Fruit fly (Drosophila melanogaster) whole organism, embryonic: Measurements from ENCODE around the gene CG4267.

Experiments used
- Bgb ChIP-seq: fragments of 200-800 bp; sonication (Bioruptor generic); IDR thresholded peaks from 2 replicates; pipeline ENCODE4 v1.3.6; 2022; ENCODE audit warnings: missing biosample characterization, missing genetic modification characterization; ENCODE audit not compliant: partially characterized antibody
- CG11560 ChIP-seq: fragments of 200-800 bp; sonication (Bioruptor generic); IDR thresholded peaks from 3 replicates; pipeline ENCODE4 v1.3.6; 2022; ENCODE audit warnings: missing biosample characterization, missing genetic modification characterization
- CG12236 ChIP-seq: fragments of 200-800 bp; sonication (Bioruptor generic); optimal IDR thresholded peaks from 2 replicates; lab custom pipeline; 2016; ENCODE audit warnings: missing biosample characterization, missing genetic modification characterization
- CG12391 ChIP-seq: fragments of 200-800 bp; sonication (Bioruptor generic); optimal IDR thresholded peaks from 3 replicates; lab custom pipeline; 2018; ENCODE audit warnings: missing biosample characterization, mild to moderate bottlenecking, missing genetic modification characterization, moderate library complexity
- CG13287 ChIP-seq: fragments of 200-800 bp; sonication (Bioruptor generic); IDR thresholded peaks from 2 replicates; pipeline ENCODE4 v1.3.6; 2022; ENCODE audit warnings: missing biosample characterization, missing genetic modification characterization; ENCODE audit not compliant: partially characterized antibody
- CG13624 ChIP-seq: fragments of 200-800 bp; sonication (Bioruptor generic); optimal IDR thresholded peaks from 2 replicates; lab custom pipeline; 2016; ENCODE audit warnings: missing biosample characterization, missing genetic modification characterization
- CG14014 ChIP-seq: fragments of 200-800 bp; sonication (Bioruptor generic); IDR thresholded peaks from 2 replicates; pipeline ENCODE4 v1.3.6; 2022; ENCODE audit warnings: missing biosample characterization, missing genetic modification characterization
- CG14710 ChIP-seq: fragments of 200-800 bp; sonication (Bioruptor generic); optimal IDR thresholded peaks from 3 replicates; lab custom pipeline; 2019; ENCODE audit warnings: missing biosample characterization, mild to moderate bottlenecking, missing genetic modification characterization, moderate library complexity
- CG14860 ChIP-seq: fragments of 200-800 bp; sonication (Bioruptor generic); IDR thresholded peaks from 3 replicates; pipeline ENCODE4 v1.3.6; 2022; ENCODE audit warnings: missing biosample characterization, missing genetic modification characterization; ENCODE audit not compliant: partially characterized antibody
- CG15479 ChIP-seq: fragments of 200-800 bp; sonication (Bioruptor generic); optimal IDR thresholded peaks from 3 replicates; lab custom pipeline; 2019; ENCODE audit warnings: missing biosample characterization, mild to moderate bottlenecking, missing genetic modification characterization, moderate library complexity
- CG16813 ChIP-seq: fragments of 200-800 bp; sonication (Bioruptor generic); IDR thresholded peaks from 3 replicates; pipeline ENCODE4 v1.3.6; 2022; ENCODE audit warnings: missing biosample characterization, missing genetic modification characterization; ENCODE audit not compliant: partially characterized antibody
- CG16815 ChIP-seq: fragments of 200-800 bp; sonication (Bioruptor generic); optimal IDR thresholded peaks from 3 replicates; lab custom pipeline; 2017; ENCODE audit warnings: missing biosample characterization, mild to moderate bottlenecking, missing genetic modification characterization
- CG17186 ChIP-seq: fragments of 200-800 bp; sonication (Bioruptor generic); optimal IDR thresholded peaks from 3 replicates; lab custom pipeline; 2017; ENCODE audit warnings: missing biosample characterization, missing genetic modification reagents, missing genetic modification characterization
- CG17829 ChIP-seq: fragments of 200-800 bp; optimal IDR thresholded peaks from 2 replicates; lab custom pipeline; 2019; ENCODE audit warnings: missing biosample characterization, mild to moderate bottlenecking, missing genetic modification characterization, moderate library complexity
- CG2120 ChIP-seq: fragments of 200-800 bp; sonication (Bioruptor generic); optimal IDR thresholded peaks from 3 replicates; lab custom pipeline; 2016; ENCODE audit warnings: missing biosample characterization, missing genetic modification characterization
- CG2129 ChIP-seq: fragments of 200-800 bp; sonication (Bioruptor generic); IDR thresholded peaks from 2 replicates; pipeline ENCODE4 v1.3.6; 2022; ENCODE audit warnings: missing biosample characterization, missing genetic modification characterization; ENCODE audit not compliant: partially characterized antibody
- CG30403 ChIP-seq: fragments of 200-800 bp; sonication (Bioruptor generic); optimal IDR thresholded peaks from 3 replicates; lab custom pipeline; 2016; ENCODE audit warnings: missing biosample characterization, missing genetic modification characterization
- CG33557 ChIP-seq: fragments of 200-800 bp; sonication (Bioruptor generic); optimal IDR thresholded peaks from 2 replicates; lab custom pipeline; 2019; ENCODE audit warnings: missing biosample characterization, mild to moderate bottlenecking, missing genetic modification characterization, moderate library complexity
- CG34224 ChIP-seq: fragments of 200-800 bp; sonication (Bioruptor generic); IDR thresholded peaks from 3 replicates; pipeline ENCODE4 v1.3.6; 2022; ENCODE audit warnings: missing biosample characterization, missing genetic modification characterization; ENCODE audit not compliant: partially characterized antibody
- CG34376 ChIP-seq: fragments of 200-800 bp; sonication (Bioruptor generic); optimal IDR thresholded peaks from 2 replicates; lab custom pipeline; 2018; ENCODE audit warnings: missing biosample characterization, mild to moderate bottlenecking, missing genetic modification characterization
- CG42726 ChIP-seq: fragments of 200-800 bp; sonication (Bioruptor generic); IDR thresholded peaks from 2 replicates; pipeline ENCODE4 v1.3.6; 2022; ENCODE audit warnings: missing biosample characterization, missing genetic modification characterization; ENCODE audit not compliant: partially characterized antibody
- CG6654 ChIP-seq: fragments of 200-800 bp; sonication (Bioruptor generic); optimal IDR thresholded peaks from 2 replicates; lab custom pipeline; 2017; ENCODE audit warnings: missing biosample characterization, mild to moderate bottlenecking, missing genetic modification characterization
- Drgx ChIP-seq: fragments of 200-800 bp; sonication (Bioruptor generic); IDR thresholded peaks from 2 replicates; pipeline ENCODE4 v1.3.6; 2022; ENCODE audit warnings: missing biosample characterization, missing genetic modification characterization
- HLH4C ChIP-seq: fragments of 200-800 bp; sonication (Bioruptor generic); IDR thresholded peaks from 3 replicates; pipeline ENCODE4 v1.3.6; 2022; ENCODE audit warnings: missing biosample characterization, missing genetic modification characterization; ENCODE audit not compliant: partially characterized antibody
- HLHmδ ChIP-seq: fragments of 200-800 bp; sonication (Bioruptor generic); optimal IDR thresholded peaks from 2 replicates; lab custom pipeline; 2018; ENCODE audit warnings: missing biosample characterization, mild to moderate bottlenecking, missing genetic modification characterization, moderate library complexity
- MBD-R2 ChIP-seq: fragments of 200-800 bp; sonication (Bioruptor generic); IDR thresholded peaks from 2 replicates; pipeline ENCODE4 v1.3.6; 2022; ENCODE audit warnings: missing biosample characterization, missing genetic modification characterization
- NC2α ChIP-seq: fragments of 200-800 bp; sonication (Bioruptor generic); optimal IDR thresholded peaks from 2 replicates; lab custom pipeline; 2016; ENCODE audit warnings: missing biosample characterization, missing genetic modification characterization
- PHDP ChIP-seq: fragments of 200-800 bp; sonication (Bioruptor generic); optimal IDR thresholded peaks from 3 replicates; lab custom pipeline; 2018; ENCODE audit warnings: missing biosample characterization, mild to moderate bottlenecking, missing genetic modification characterization, moderate library complexity
- Ptx1 ChIP-seq: fragments of 200-800 bp; sonication (Bioruptor generic); IDR thresholded peaks from 2 replicates; pipeline ENCODE4 v1.3.6; 2022; ENCODE audit warnings: missing biosample characterization, missing genetic modification characterization
- Sox100B ChIP-seq: fragments of 200-800 bp; sonication (Bioruptor generic); optimal IDR thresholded peaks from 3 replicates; lab custom pipeline; 2018; ENCODE audit warnings: missing biosample characterization, mild to moderate bottlenecking, missing genetic modification characterization
- Sry-δ ChIP-seq: fragments of 200-800 bp; sonication (Bioruptor generic); optimal IDR thresholded peaks from 2 replicates; lab custom pipeline; 2016; ENCODE audit warnings: missing biosample characterization, missing genetic modification characterization
- Ssrp ChIP-seq: fragments of 200-800 bp; sonication (Bioruptor generic); optimal IDR thresholded peaks from 2 replicates; lab custom pipeline; 2018; ENCODE audit warnings: missing biosample characterization, mild to moderate bottlenecking, missing genetic modification characterization, moderate library complexity
- Stat92E ChIP-seq, 3 experiments: fragments of >200 bp in 2 of 3; fragments of 200-800 bp in 1 of 3; sonication (Bioruptor generic) in 1 of 3; optimal IDR thresholded peaks; 2 replicates each; lab custom pipeline; 2017 to 2019; ENCODE audit warnings: missing biosample characterization in 3 of 3, missing genetic modification characterization in 3 of 3, mild to moderate bottlenecking in 1 of 3, moderate library complexity in 1 of 3
- Xbp1 ChIP-seq: fragments of 200-800 bp; sonication (Bioruptor generic); optimal IDR thresholded peaks from 3 replicates; lab custom pipeline; 2016; ENCODE audit warnings: missing biosample characterization, mild to moderate bottlenecking, missing genetic modification characterization
- YL-1 ChIP-seq: fragments of 200-800 bp; sonication (Bioruptor generic); optimal IDR thresholded peaks from 3 replicates; lab custom pipeline; 2017; ENCODE audit warnings: missing biosample characterization, mild to moderate bottlenecking, missing genetic modification characterization
- az2 ChIP-seq: fragments of 200-800 bp; sonication (Bioruptor generic); optimal IDR thresholded peaks from 3 replicates; lab custom pipeline; 2016; ENCODE audit warnings: missing biosample characterization, missing genetic modification characterization
- bbx ChIP-seq: fragments of 200-800 bp; sonication (Bioruptor generic); IDR thresholded peaks from 2 replicates; pipeline ENCODE4 v1.3.6; 2022; ENCODE audit warnings: missing biosample characterization, missing genetic modification characterization; ENCODE audit not compliant: partially characterized antibody
- bcd ChIP-seq: fragments of 200-800 bp; sonication (Bioruptor generic); optimal IDR thresholded peaks from 2 replicates; lab custom pipeline; 2017; ENCODE audit warnings: missing biosample characterization, mild to moderate bottlenecking, missing genetic modification characterization
- chinmo ChIP-seq: fragments of 200-800 bp; sonication (Bioruptor generic); IDR thresholded peaks from 4 replicates; pipeline ENCODE4 v1.3.6; 2022; ENCODE audit warnings: missing biosample characterization, missing genetic modification characterization; ENCODE audit not compliant: partially characterized antibody
- hb ChIP-seq: fragments of 200-800 bp; sonication (Bioruptor generic); IDR thresholded peaks from 3 replicates; pipeline ENCODE4 v1.3.6; 2022; ENCODE audit warnings: missing biosample characterization, missing genetic modification characterization; ENCODE audit not compliant: partially characterized antibody
- inv ChIP-seq: fragments of 200-800 bp; sonication (Bioruptor generic); IDR thresholded peaks from 2 replicates; pipeline ENCODE4 v1.3.6; 2022; ENCODE audit warnings: missing biosample characterization, missing genetic modification characterization; ENCODE audit not compliant: partially characterized antibody
- lilli ChIP-seq: fragments of 200-800 bp; sonication (Bioruptor generic); optimal IDR thresholded peaks from 3 replicates; lab custom pipeline; 2016; ENCODE audit warnings: missing biosample characterization, missing genetic modification characterization
- mld ChIP-seq: fragments of 200-800 bp; sonication (Bioruptor generic); IDR thresholded peaks from 3 replicates; pipeline ENCODE4 v1.3.6; 2022; ENCODE audit warnings: missing biosample characterization, missing genetic modification characterization; ENCODE audit not compliant: partially characterized antibody
- nom ChIP-seq: fragments of 200-800 bp; sonication (Bioruptor generic); optimal IDR thresholded peaks from 2 replicates; lab custom pipeline; 2017; ENCODE audit warnings: missing biosample characterization, missing genetic modification characterization, mild to moderate bottlenecking, moderate library complexity, missing genetic modification reagents
- sens ChIP-seq: fragments of 200-800 bp; sonication (Bioruptor generic); peaks from one replicate; lab custom pipeline; 2016; ENCODE audit warnings: missing biosample characterization, missing genetic modification characterization
- stwl ChIP-seq: fragments of 200-800 bp; sonication (Bioruptor generic); optimal IDR thresholded peaks from 3 replicates; lab custom pipeline; 2018; ENCODE audit warnings: missing biosample characterization, mild to moderate bottlenecking, missing genetic modification characterization, moderate library complexity
- tna ChIP-seq: fragments of 200-800 bp; sonication (Bioruptor generic); IDR thresholded peaks from 2 replicates; pipeline ENCODE4 v1.3.6; 2022; ENCODE audit warnings: missing biosample characterization, missing genetic modification characterization; ENCODE audit not compliant: partially characterized antibody
- trem ChIP-seq: fragments of 200-800 bp; optimal IDR thresholded peaks from 3 replicates; lab custom pipeline; 2019; ENCODE audit warnings: missing biosample characterization, mild to moderate bottlenecking, missing genetic modification characterization, moderate library complexity

Gene CG4267

DNA sequence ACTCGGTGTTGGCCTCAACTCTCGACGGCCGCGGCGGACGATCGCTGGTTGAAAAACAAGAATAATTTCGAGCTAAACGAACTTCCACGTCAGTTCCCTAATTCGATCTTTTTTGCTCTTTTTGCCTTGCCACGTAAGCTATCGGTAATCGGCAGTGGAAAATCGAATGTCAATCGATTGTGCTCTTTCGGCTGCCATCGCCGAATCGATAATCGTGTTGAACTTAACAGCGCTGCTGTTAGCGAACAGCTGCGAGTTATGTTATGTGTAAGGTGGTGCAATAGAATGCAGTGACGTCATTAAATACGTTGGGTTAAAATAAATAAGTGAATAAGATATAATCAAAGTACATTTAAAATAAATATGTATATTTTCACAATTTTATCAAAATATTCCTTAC is 5.5 kb upstream of the CG4267 start, which contains the start of gene Sec24CD (continued):
- TF ChIP-seq CG33557 (GFP tag; lab: Kevin White, UChicago): peak; percentile 19
- no peak for TF ChIP-seq Drgx (GFP tag; lab: Robert Waterston, UW)
- TF ChIP-seq Sox100B: no peak
- peak; percentile 98 for TF ChIP-seq bbx (GFP tag; lab: Robert Waterston, UW)
- peak; percentile 97 for TF ChIP-seq CG13287
- peak; percentile 74 for TF ChIP-seq Sry-δ (GFP tag; lab: Kevin White, UChicago)
- TF ChIP-seq CG34224 (GFP tag; lab: Robert Waterston, UW): peak; percentile 98
- peak; percentile 10 for TF ChIP-seq CG17186 (GFP tag; lab: Kevin White, UChicago)
- peak; percentile 97 for TF ChIP-seq chinmo (GFP tag; lab: Robert Waterston, UW)
- peak; percentile 93 for TF ChIP-seq hb (GFP tag; lab: Robert Waterston, UW)
- peak; percentile 97 for TF ChIP-seq tna (GFP tag; lab: Robert Waterston, UW)
- TF ChIP-seq NC2α: no peak
- peak; percentile 52 for TF ChIP-seq CG12391 (tag; lab: Kevin White, UChicago)
- TF ChIP-seq Ptx1 (GFP tag; lab: Robert Waterston, UW): no peak
- TF ChIP-seq nom: peak; percentile 73
- TF ChIP-seq CG30403: peak; percentile 16
- TF ChIP-seq Bgb (GFP tag; lab: Robert Waterston, UW): peak; percentile 96
- TF ChIP-seq CG34376 (GFP tag; lab: Kevin White, UChicago): peak; percentile 35
- TF ChIP-seq sens (GFP tag; lab: Kevin White, UChicago): peak; percentile 33
- TF ChIP-seq HLHmδ (GFP tag; lab: Kevin White, UChicago): peak; percentile 56
- TF ChIP-seq CG2120 (GFP tag; lab: Kevin White, UChicago): peak; percentile 6
- peak; percentile 45 for TF ChIP-seq PHDP (tag; lab: Kevin White, UChicago)
- peak; percentile 80 for TF ChIP-seq trem (tag; lab: Kevin White, UChicago)
- peak; percentile 66 for TF ChIP-seq inv (GFP tag; lab: Robert Waterston, UW)
- TF ChIP-seq Xbp1 (GFP tag; lab: Kevin White, UChicago): peak; percentile 79
- TF ChIP-seq Stat92E (GFP tag; optimal IDR thresholded peaks at IDR 0.05; lab: Kevin White, UChicago): peak in 1 of 3 experiments; percentile 79
- TF ChIP-seq CG13624: no peak
- TF ChIP-seq lilli (GFP tag; lab: Kevin White, UChicago): peak; percentile 35
- no peak for TF ChIP-seq CG16815 (GFP tag; lab: Kevin White, UChicago)
- peak; percentile 91 for TF ChIP-seq YL-1 (GFP tag; lab: Kevin White, UChicago)
- TF ChIP-seq CG14860 (GFP tag; lab: Robert Waterston, UW): peak; percentile 91
- TF ChIP-seq CG42726: peak; percentile 57; the same call in 1 of the 2 replicates
- no peak for TF ChIP-seq CG6654 (GFP tag; lab: Kevin White, UChicago)
- TF ChIP-seq CG14014 (GFP tag; lab: Robert Waterston, UW): peak; percentile 29; the same call in 1 of the 2 replicates
- peak; percentile 76 for TF ChIP-seq MBD-R2
- TF ChIP-seq CG2129: no peak
- TF ChIP-seq mld (GFP tag; lab: Robert Waterston, UW): peak; percentile 94
- TF ChIP-seq CG14710 (tag; lab: Kevin White, UChicago): peak; percentile 51
- TF ChIP-seq CG15479: no peak
- TF ChIP-seq CG17829 (tag; lab: Kevin White, UChicago): peak; percentile 33
- TF ChIP-seq stwl (tag; lab: Kevin White, UChicago): peak; percentile 92
- TF ChIP-seq HLH4C (GFP tag; lab: Robert Waterston, UW): peak; percentile 99
- peak; percentile 98 for TF ChIP-seq CG11560
- TF ChIP-seq CG12236 (GFP tag; lab: Kevin White, UChicago): no peak
- TF ChIP-seq CG16813 (GFP tag; lab: Robert Waterston, UW): peak; percentile 84
- TF ChIP-seq az2 (GFP tag; lab: Kevin White, UChicago): peak; percentile 4
- no peak for TF ChIP-seq bcd
- no peak for TF ChIP-seq Ssrp (tag; lab: Kevin White, UChicago)
